Fruit fly (Drosophila melanogaster) whole organism, adult: ENCODE measurements around the gene CG6836.

Experiments
- CG11617 ChIP-seq: fragments of 200-800 bp; sonication (Bioruptor generic); optimal IDR thresholded peaks from 2 replicates; lab custom pipeline; 2017; ENCODE audit warnings: mild to moderate bottlenecking, missing biosample characterization, missing genetic modification reagents, missing genetic modification characterization
- CG12768 ChIP-seq: fragments of 200-800 bp; sonication (Bioruptor generic); optimal IDR thresholded peaks from 2 replicates; lab custom pipeline; 2017; ENCODE audit warnings: missing biosample characterization, missing genetic modification characterization, mild to moderate bottlenecking, moderate library complexity, missing genetic modification reagents
- CG14711 ChIP-seq: fragments of 200-800 bp; sonication (Bioruptor generic); optimal IDR thresholded peaks from 2 replicates; lab custom pipeline; 2018; ENCODE audit warnings: missing biosample characterization, mild to moderate bottlenecking, missing genetic modification characterization, moderate library complexity
- CG1620 ChIP-seq: fragments of 200-800 bp; sonication (Bioruptor generic); optimal IDR thresholded peaks from 2 replicates; lab custom pipeline; 2016; ENCODE audit warnings: missing biosample characterization, missing genetic modification characterization
- CG33017 ChIP-seq: fragments of 200-800 bp; sonication (Bioruptor generic); optimal IDR thresholded peaks from 2 replicates; lab custom pipeline; 2018; ENCODE audit warnings: missing biosample characterization, mild to moderate bottlenecking, missing genetic modification characterization, moderate library complexity
- CG5204 ChIP-seq: fragments of 200-800 bp; sonication (Bioruptor generic); optimal IDR thresholded peaks from 2 replicates; lab custom pipeline; 2016; ENCODE audit warnings: missing biosample characterization, missing genetic modification characterization
- CG7045 ChIP-seq: fragments of 200-800 bp; sonication (Bioruptor generic); optimal IDR thresholded peaks from 2 replicates; lab custom pipeline; 2017; ENCODE audit warnings: missing biosample characterization, mild to moderate bottlenecking, missing genetic modification characterization
- CG7101 ChIP-seq: fragments of 200-800 bp; sonication (Bioruptor generic); optimal IDR thresholded peaks from 2 replicates; lab custom pipeline; 2018; ENCODE audit warnings: missing biosample characterization, mild to moderate bottlenecking, missing genetic modification characterization, moderate library complexity
- Clk ChIP-seq: fragments of 200-800 bp; sonication (Bioruptor generic); optimal IDR thresholded peaks from 2 replicates; lab custom pipeline; 2017; ENCODE audit warnings: missing biosample characterization, missing genetic modification characterization
- Crg-1 ChIP-seq: fragments of 200-800 bp; sonication (Bioruptor generic); optimal IDR thresholded peaks from 2 replicates; lab custom pipeline; 2016; ENCODE audit warnings: missing biosample characterization, missing genetic modification characterization
- Hr96 ChIP-seq: fragments of 200-800 bp; sonication (Bioruptor generic); optimal IDR thresholded peaks from 2 replicates; lab custom pipeline; 2016; ENCODE audit warnings: missing biosample characterization, missing genetic modification characterization
- Mnt ChIP-seq: fragments of 200-800 bp; sonication (Bioruptor generic); optimal IDR thresholded peaks from 2 replicates; lab custom pipeline; 2016; ENCODE audit warnings: missing biosample characterization, mild to moderate bottlenecking, missing genetic modification characterization
- bab1 ChIP-seq: fragments of 200-800 bp; sonication (Bioruptor generic); optimal IDR thresholded peaks from 3 replicates; lab custom pipeline; 2019; ENCODE audit warnings: missing biosample characterization, mild to moderate bottlenecking, missing genetic modification characterization, moderate library complexity
- cic ChIP-seq: fragments of 200-800 bp; sonication (Bioruptor generic); optimal IDR thresholded peaks from 2 replicates; lab custom pipeline; 2017; ENCODE audit warnings: missing biosample characterization, mild to moderate bottlenecking, missing genetic modification characterization, moderate library complexity
- cnc ChIP-seq, 2 experiments: fragments of >200 bp; optimal IDR thresholded peaks; 2 replicates each; lab custom pipeline; 2017
- kay ChIP-seq: fragments of 200-800 bp; sonication (Bioruptor generic); peaks from one replicate; lab custom pipeline; 2016; ENCODE audit warnings: missing biosample characterization, missing genetic modification characterization, borderline replicate concordance
- ovo ChIP-seq: fragments of 200-800 bp; sonication (Bioruptor generic); optimal IDR thresholded peaks from 2 replicates; lab custom pipeline; 2016; ENCODE audit warnings: missing biosample characterization, missing genetic modification characterization
- pad ChIP-seq: fragments of 200-800 bp; sonication (Bioruptor generic); optimal IDR thresholded peaks from 3 replicates; lab custom pipeline; 2017; ENCODE audit warnings: missing biosample characterization, missing genetic modification characterization, mild to moderate bottlenecking, moderate library complexity, missing genetic modification reagents
- tj ChIP-seq: fragments of 200-800 bp; sonication (Bioruptor generic); optimal IDR thresholded peaks from 3 replicates; lab custom pipeline; 2017; ENCODE audit warnings: missing biosample characterization, mild to moderate bottlenecking, missing genetic modification characterization, moderate library complexity
- toe ChIP-seq: fragments of 200-800 bp; sonication (Bioruptor generic); optimal IDR thresholded peaks from 2 replicates; lab custom pipeline; 2016; ENCODE audit warnings: missing biosample characterization, missing genetic modification characterization

CG6836 gene

DNA sequence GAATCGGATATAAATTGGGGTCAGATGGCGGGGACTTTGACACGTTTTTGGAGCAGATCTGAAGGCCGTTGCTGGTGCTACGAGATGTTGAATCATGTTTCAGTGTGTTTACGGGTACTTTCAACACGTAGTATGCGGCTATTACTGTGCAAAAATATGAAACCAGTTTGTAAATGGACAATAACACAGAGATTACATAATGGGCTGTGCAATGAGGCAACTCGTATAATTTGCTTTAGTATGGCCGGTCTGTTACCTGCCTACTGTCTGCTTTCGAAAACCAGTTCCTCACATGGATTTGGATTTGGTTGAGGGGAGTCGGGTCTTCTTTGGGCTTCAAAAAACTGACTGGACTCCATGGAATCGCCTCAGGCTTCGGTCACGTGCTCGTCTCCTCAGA is 2.0 kb downstream of the CG6836 start:
- TF ChIP-seq Hr96 (GFP tag; lab: Kevin White, UChicago) (no peak), bab1 (GFP tag; lab: Kevin White, UChicago) (no peak), CG14711 (tag; lab: Kevin White, UChicago) (no peak), cic (no peak), Clk (GFP tag; lab: Kevin White, UChicago) (no peak), pad (GFP tag; lab: Kevin White, UChicago) (no peak), tj (GFP tag; lab: Kevin White, UChicago) (no peak), CG12768 (GFP tag; lab: Kevin White, UChicago) (no peak)

DNA sequence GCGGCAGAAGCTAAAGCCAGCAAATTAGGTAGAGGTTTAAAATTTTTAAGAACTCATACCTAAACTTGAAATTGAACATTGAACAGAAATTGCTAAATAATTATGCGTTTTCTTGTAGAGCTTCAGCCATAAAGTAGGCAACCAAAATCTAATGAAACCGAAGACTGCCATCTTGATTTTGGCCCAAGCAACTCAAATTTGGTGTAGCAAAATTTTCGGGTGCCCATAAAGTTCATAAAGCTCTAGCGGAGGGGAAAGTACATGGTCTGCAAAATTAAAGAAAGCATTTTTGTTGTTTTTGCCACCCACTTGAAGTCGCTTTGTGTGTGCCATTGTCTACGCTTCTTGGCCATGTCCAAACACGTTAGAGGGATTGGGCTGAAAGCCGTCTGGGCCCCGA is 6.6 kb downstream of the CG6836 start:
- TF ChIP-seq pad (GFP tag; lab: Kevin White, UChicago) (peak; percentile 97), tj (GFP tag; lab: Kevin White, UChicago) (no peak)

DNA sequence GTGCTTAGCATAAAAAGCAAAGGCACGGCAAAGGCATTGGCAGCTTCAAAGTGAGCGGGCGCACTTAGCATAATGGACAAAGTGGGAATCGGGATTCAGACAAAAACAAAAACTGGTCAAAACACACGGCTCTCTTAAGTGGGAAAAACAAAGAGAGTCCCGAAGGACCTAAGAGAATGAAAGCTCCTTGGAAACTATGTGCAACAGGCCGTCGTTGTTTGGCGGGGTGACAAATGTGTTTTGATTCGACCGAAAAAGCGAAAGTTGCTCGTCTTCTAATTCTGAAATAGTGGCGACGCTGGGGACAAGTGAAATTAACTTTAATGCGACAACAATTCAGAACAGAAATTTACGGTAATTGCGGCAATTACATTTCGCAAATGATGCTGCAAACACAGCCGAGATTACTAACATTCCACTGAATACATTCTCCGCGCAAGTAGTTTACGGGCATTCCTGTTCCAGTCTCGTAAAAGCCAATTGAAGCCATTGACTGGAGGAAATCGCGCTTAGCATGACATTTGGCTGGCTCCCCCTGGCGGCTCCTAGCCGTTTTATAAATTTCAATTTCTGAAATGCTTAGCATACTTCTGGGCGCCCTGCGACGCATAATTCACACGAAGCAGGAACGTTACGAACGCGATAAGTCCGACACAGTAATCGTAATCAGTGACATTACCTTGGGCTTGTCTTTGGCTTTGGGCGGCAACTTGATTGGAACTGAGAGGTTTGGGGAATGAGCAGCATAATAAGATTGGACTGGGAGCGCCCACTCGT is 18.0 kb downstream of the CG6836 start:
- no peak for TF ChIP-seq CG1620
- no peak for TF ChIP-seq Clk (GFP tag; lab: Kevin White, UChicago)
- no peak for TF ChIP-seq toe
- TF ChIP-seq bab1 (GFP tag; lab: Kevin White, UChicago) = no peak
- TF ChIP-seq CG11617 (GFP tag; lab: Kevin White, UChicago) = no peak
- TF ChIP-seq CG7045 (GFP tag; lab: Kevin White, UChicago) = no peak
- TF ChIP-seq CG7101 (tag; lab: Kevin White, UChicago) = no peak
- TF ChIP-seq cic = no peak
- no peak for TF ChIP-seq Crg-1 (GFP tag; lab: Kevin White, UChicago)
- TF ChIP-seq CG33017 (tag; lab: Kevin White, UChicago) = no peak
- no peak for TF ChIP-seq CG5204 (GFP tag; lab: Kevin White, UChicago)
- TF ChIP-seq CG14711 (tag; lab: Kevin White, UChicago) = no peak
- TF ChIP-seq kay = no peak

DNA sequence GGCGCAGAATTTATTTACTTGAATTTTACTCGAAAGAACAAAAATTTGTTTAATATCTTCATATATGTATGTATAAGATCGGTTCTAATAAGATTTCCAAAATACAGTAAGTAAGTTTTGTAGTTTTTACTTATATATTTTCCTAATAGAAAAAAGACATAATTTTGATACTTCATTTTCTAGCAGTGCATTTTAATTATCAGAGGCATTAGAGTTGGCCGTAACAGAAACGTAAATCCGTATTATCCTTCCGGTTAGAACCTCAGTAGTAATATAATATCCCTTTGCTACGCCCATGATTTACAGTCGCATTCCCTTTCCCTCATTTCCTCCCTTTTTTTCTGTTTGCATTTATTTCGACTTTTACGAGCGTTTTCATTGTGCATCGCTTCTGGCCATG is 26.3 kb downstream of the CG6836 start:
- TF ChIP-seq CG14711 (tag; lab: Kevin White, UChicago) (no peak), tj (GFP tag; lab: Kevin White, UChicago) (no peak), CG12768 (GFP tag; lab: Kevin White, UChicago) (no peak), pad (GFP tag; lab: Kevin White, UChicago) (no peak), Hr96 (GFP tag; lab: Kevin White, UChicago) (no peak), Mnt (GFP tag; lab: Kevin White, UChicago) (no peak), Clk (GFP tag; lab: Kevin White, UChicago) (no peak), CG7045 (GFP tag; lab: Kevin White, UChicago) (no peak), bab1 (GFP tag; lab: Kevin White, UChicago) (no peak), kay (no peak), CG5204 (GFP tag; lab: Kevin White, UChicago) (no peak), ovo (no peak), cic (no peak), toe (no peak), cnc (optimal IDR thresholded peaks at IDR 0.05; lab: Kevin White, UChicago) (no peak), CG7101 (tag; lab: Kevin White, UChicago) (no peak), Crg-1 (GFP tag; lab: Kevin White, UChicago) (no peak), CG33017 (tag; lab: Kevin White, UChicago) (no peak)

DNA sequence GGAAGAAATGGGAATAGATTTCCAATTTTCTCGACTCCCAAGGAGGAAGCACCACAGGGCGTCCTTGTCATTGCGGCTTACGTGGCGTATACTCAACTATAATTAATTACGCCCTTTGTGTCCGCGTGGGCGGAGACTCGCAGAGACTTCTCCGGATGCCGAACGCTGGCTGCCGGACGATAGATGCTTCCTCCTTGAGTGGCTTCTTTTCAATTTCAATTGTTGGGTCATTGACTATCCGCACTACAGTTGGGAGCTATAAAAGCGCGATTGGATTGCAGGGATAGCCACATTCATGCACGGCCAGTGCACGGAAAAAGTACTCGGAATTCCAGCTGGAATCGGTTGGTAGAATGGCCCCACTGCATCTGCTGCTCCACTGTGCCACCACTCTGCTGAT is 34.2 kb downstream of the CG6836 start, which contains the start of gene CG14075:
CG14075 (plus strand) TSS at position 301 of the 400 bp plus-strand sequence.
- TF ChIP-seq tj (GFP tag; lab: Kevin White, UChicago) (no peak), Crg-1 (GFP tag; lab: Kevin White, UChicago) (no peak)

DNA sequence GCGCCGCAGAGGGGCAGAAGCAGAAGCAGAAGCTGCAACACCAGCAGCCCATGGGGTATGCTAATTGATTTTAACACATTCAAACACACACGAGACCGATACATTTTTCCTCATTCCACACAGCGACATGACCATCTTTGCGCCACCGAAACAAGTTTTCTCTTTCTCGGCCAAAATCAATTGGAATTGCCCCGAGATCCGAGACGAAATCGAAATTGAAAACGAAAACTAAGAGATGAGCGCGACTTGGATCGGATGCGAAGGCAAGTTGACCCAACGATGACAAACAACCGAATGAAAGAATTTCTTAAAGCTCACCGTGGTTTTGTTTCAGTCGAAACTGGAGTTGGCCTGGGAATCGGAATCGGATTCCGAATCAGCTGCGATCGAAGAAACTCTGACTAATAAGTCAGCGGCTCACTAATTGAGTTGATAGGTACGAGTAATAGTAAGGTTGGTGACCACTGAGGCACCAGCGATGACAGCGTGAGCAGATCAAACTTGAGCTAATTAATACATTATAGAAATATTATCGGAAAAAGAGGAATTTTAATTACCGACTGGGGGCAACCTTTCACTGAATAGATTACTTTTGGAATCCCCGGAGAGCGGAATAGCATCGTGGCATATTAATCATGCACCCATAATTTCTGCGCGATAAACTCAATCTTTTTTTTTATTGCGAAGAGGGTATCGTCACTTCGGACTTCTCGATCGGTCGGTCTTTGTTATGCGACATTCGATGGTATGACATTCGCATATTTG is 37.8 kb downstream of the CG6836 start, which contains the start of gene CG11619:
CG11619 (minus strand) TSS at position 269 of the 765 bp plus-strand sequence.
- TF ChIP-seq Clk (GFP tag; lab: Kevin White, UChicago) (no peak), CG5204 (GFP tag; lab: Kevin White, UChicago) (no peak), CG33017 (tag; lab: Kevin White, UChicago) (no peak), pad (GFP tag; lab: Kevin White, UChicago) (no peak), Mnt (GFP tag; lab: Kevin White, UChicago) (no peak), cnc (optimal IDR thresholded peaks at IDR 0.05; lab: Kevin White, UChicago) (no peak), Hr96 (GFP tag; lab: Kevin White, UChicago) (no peak), Crg-1 (GFP tag; lab: Kevin White, UChicago) (no peak), bab1 (GFP tag; lab: Kevin White, UChicago) (no peak), toe (no peak), CG7045 (GFP tag; lab: Kevin White, UChicago) (no peak)
